Fruit fly (Drosophila melanogaster): ENCODE measurements around the gene CG5235.
A peak's percentile ranks its signal among the peaks of the same experiment; 100 is the strongest.

DNA sequence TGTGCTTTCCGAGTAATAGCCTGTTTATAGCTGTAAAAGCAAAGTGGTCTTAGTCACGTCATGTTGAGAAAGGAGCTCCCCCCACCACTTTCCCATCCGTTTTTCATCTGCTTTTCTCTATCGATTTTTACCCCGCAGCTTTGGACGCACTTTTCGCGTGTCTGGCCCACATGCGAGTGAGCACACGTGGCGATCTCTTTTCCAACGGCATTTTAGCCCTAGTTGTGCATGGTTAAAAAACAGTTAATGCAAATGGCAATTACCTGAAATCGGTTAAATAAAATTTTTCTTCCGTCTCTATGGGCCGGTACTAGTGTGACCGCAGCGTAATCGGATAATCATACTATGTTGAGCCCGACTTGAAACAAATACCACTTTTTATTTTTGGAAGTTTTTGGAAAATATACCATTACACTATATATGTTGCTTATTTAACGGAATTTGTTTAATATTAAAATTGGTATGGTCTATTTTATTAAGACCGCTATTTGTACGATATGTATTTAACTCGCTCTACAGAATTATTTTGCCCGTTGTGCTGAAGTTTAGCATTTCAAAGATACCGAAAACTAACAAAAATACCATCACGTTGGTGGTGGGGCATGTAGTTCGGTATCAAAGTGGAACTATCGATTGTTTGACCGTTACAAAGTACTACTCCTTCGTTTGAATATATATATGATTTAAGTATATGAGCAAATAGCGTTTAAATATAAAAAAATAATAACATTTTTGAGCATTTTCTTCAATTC, 22.1 kb upstream of the CG5235 start, which contains the start of gene Zn72D:
- TF ChIP-seq CG17806 (tag; optimal IDR thresholded peaks at IDR 0.05): no peak
- TF ChIP-seq EcR (GFP tag; optimal IDR thresholded peaks at IDR 0.05): no peak
- TF ChIP-seq D1 (tag; optimal IDR thresholded peaks at IDR 0.05): no peak
- TF ChIP-seq Snoo (tag; optimal IDR thresholded peaks at IDR 0.05): peak; percentile 5
- TF ChIP-seq CG12605 (GFP tag; IDR thresholded peaks at IDR 0.05): no peak
- TF ChIP-seq Ets98B (GFP tag; IDR thresholded peaks at IDR 0.05): no peak
- no peak for TF ChIP-seq CG8301 (tag; optimal IDR thresholded peaks at IDR 0.05)
- TF ChIP-seq CG15710 (tag; optimal IDR thresholded peaks at IDR 0.05): no peak

Measured in whole organism, pupa.